Worm (Caenorhabditis elegans) whole organism, L3 larva: ENCODE data around the gene str-196.

Experiments used
- R02D3.7 ChIP-seq: fragments of 150-350 bp; optimal IDR thresholded peaks from 2 replicates; lab custom pipeline; 2014; ENCODE audit warnings: missing biosample characterization, missing genetic modification characterization
- ama-1 ChIP-seq: fragments of 150-350 bp; optimal IDR thresholded peaks from 2 replicates; lab custom pipeline; 2018
- ceh-28 ChIP-seq: fragments of 150-350 bp; optimal IDR thresholded peaks from 2 replicates; lab custom pipeline; 2014; ENCODE audit warnings: missing biosample characterization, missing genetic modification reagents, missing genetic modification characterization
- ceh-82 ChIP-seq: fragments of 150-350 bp; optimal IDR thresholded peaks from 2 replicates; lab custom pipeline; 2014; ENCODE audit warnings: missing biosample characterization, missing genetic modification characterization
- ceh-9 ChIP-seq: sonication (generic microtip); optimal IDR thresholded peaks from 2 replicates; lab custom pipeline; 2018; ENCODE audit warnings: missing biosample characterization, missing genetic modification characterization
- egl-27 ChIP-seq: sonication (generic microtip); optimal IDR thresholded peaks from 4 replicates; lab custom pipeline; 2017; ENCODE audit warnings: missing biosample characterization, missing genetic modification reagents, missing genetic modification characterization
- egl-5 ChIP-seq: fragments of 150-350 bp; optimal IDR thresholded peaks from 2 replicates; lab custom pipeline; 2017; ENCODE audit warnings: missing biosample characterization, missing genetic modification reagents, missing genetic modification characterization, inconsistent platforms
- elt-2 ChIP-seq: sonication (generic microtip); optimal IDR thresholded peaks from 2 replicates; lab custom pipeline; 2016; ENCODE audit warnings: missing genetic modification reagents, mild to moderate bottlenecking, missing genetic modification characterization, missing compliant biosample characterization
- elt-3 ChIP-seq, 3 experiments: fragments of 150-350 bp in 1 of 3; sonication (generic microtip) in 2 of 3; optimal IDR thresholded peaks; 2 replicates in 2 of 3; 4 replicates in 1 of 3; lab custom pipeline; 2014 to 2017; ENCODE audit warnings: missing biosample characterization in 3 of 3, missing genetic modification characterization in 3 of 3
- eor-1 ChIP-seq, 2 experiments: fragments of 150-350 bp; optimal IDR thresholded peaks; 2 replicates each; lab custom pipeline; 2014 to 2018; ENCODE audit warnings: missing biosample characterization in 2 of 2, missing genetic modification characterization in 2 of 2
- fkh-10 ChIP-seq: sonication (generic microtip); optimal IDR thresholded peaks from 2 replicates; lab custom pipeline; 2017; ENCODE audit warnings: missing biosample characterization, missing genetic modification reagents, missing genetic modification characterization
- fkh-2 ChIP-seq: fragments of 150-350 bp; optimal IDR thresholded peaks from 2 replicates; lab custom pipeline; 2014; ENCODE audit warnings: missing biosample characterization, missing genetic modification reagents, missing genetic modification characterization
- hmg-11 ChIP-seq: sonication (generic microtip); optimal IDR thresholded peaks from 2 replicates; lab custom pipeline; 2016; ENCODE audit warnings: missing genetic modification characterization, missing compliant biosample characterization
- jun-1 ChIP-seq: fragments of 150-350 bp; optimal IDR thresholded peaks from 2 replicates; lab custom pipeline; 2014; ENCODE audit warnings: missing biosample characterization, missing genetic modification reagents, missing genetic modification characterization
- lin-39 ChIP-seq: fragments of 150-350 bp; optimal IDR thresholded peaks from 2 replicates; lab custom pipeline; 2018; ENCODE audit warnings: missing biosample characterization, missing genetic modification reagents, missing genetic modification characterization
- mdl-1 ChIP-seq: fragments of 150-350 bp; optimal IDR thresholded peaks from 2 replicates; lab custom pipeline; 2014; ENCODE audit warnings: missing biosample characterization, missing genetic modification characterization
- nfya-1 ChIP-seq: sonication (generic microtip); optimal IDR thresholded peaks from 2 replicates; lab custom pipeline; 2017; ENCODE audit warnings: missing genetic modification characterization, mild to moderate bottlenecking, missing compliant biosample characterization, antibody characterized with exemption, moderate library complexity; ENCODE audit not compliant: insufficient read depth
- nhr-11 ChIP-seq: fragments of 150-350 bp; optimal IDR thresholded peaks from 2 replicates; lab custom pipeline; 2014; ENCODE audit warnings: missing biosample characterization, missing genetic modification characterization
- nhr-12 ChIP-seq: fragments of 150-350 bp; optimal IDR thresholded peaks from 2 replicates; lab custom pipeline; 2014; ENCODE audit warnings: missing biosample characterization, missing genetic modification characterization
- nhr-23 ChIP-seq: fragments of 150-350 bp; optimal IDR thresholded peaks from 2 replicates; lab custom pipeline; 2014; ENCODE audit warnings: missing biosample characterization, missing genetic modification reagents, missing genetic modification characterization
- nhr-237 ChIP-seq: fragments of 150-350 bp; optimal IDR thresholded peaks from 2 replicates; lab custom pipeline; 2014; ENCODE audit warnings: missing biosample characterization, missing genetic modification characterization
- nhr-28 ChIP-seq: fragments of 150-350 bp; optimal IDR thresholded peaks from 2 replicates; lab custom pipeline; 2014; ENCODE audit warnings: missing biosample characterization, missing genetic modification characterization
- nhr-43 ChIP-seq: sonication (generic microtip); optimal IDR thresholded peaks from 2 replicates; lab custom pipeline; 2016; ENCODE audit warnings: mild to moderate bottlenecking, missing genetic modification characterization, missing compliant biosample characterization; ENCODE audit not compliant: poor library complexity, severe bottlenecking
- nhr-67 ChIP-seq: fragments of 150-350 bp; optimal IDR thresholded peaks from 2 replicates; lab custom pipeline; 2014; ENCODE audit warnings: missing biosample characterization, missing genetic modification characterization
- nhr-77 ChIP-seq: fragments of 150-350 bp; optimal IDR thresholded peaks from 2 replicates; lab custom pipeline; 2014; ENCODE audit warnings: missing biosample characterization, missing genetic modification characterization
- pha-4 ChIP-seq: fragments of 150-350 bp; optimal IDR thresholded peaks from 2 replicates; lab custom pipeline; 2014; ENCODE audit warnings: missing biosample characterization, missing genetic modification reagents, missing genetic modification characterization
- pqm-1 ChIP-seq: fragments of 150-350 bp; optimal IDR thresholded peaks from 2 replicates; lab custom pipeline; 2017; ENCODE audit warnings: missing biosample characterization, missing genetic modification characterization, inconsistent platforms
- sea-2 ChIP-seq: fragments of 150-350 bp; sonication (generic microtip); optimal IDR thresholded peaks from 4 replicates; lab custom pipeline; 2014; ENCODE audit warnings: missing biosample characterization, missing genetic modification reagents, missing genetic modification characterization
- skn-1 ChIP-seq: fragments of 150-350 bp; optimal IDR thresholded peaks from 2 replicates; lab custom pipeline; 2014; ENCODE audit warnings: missing biosample characterization, missing genetic modification characterization
- snpc-4 ChIP-seq: fragments of 150-350 bp; optimal IDR thresholded peaks from 2 replicates; lab custom pipeline; 2014; ENCODE audit warnings: missing biosample characterization, missing genetic modification characterization
- unc-62 ChIP-seq: fragments of 150-350 bp; sonication (generic microtip); optimal IDR thresholded peaks from 4 replicates; lab custom pipeline; 2014; ENCODE audit warnings: missing biosample characterization, missing genetic modification reagents, missing genetic modification characterization
- zag-1 ChIP-seq: fragments of 150-350 bp; optimal IDR thresholded peaks from 2 replicates; lab custom pipeline; 2014; ENCODE audit warnings: missing biosample characterization, missing genetic modification characterization
- ztf-11 ChIP-seq: fragments of 150-350 bp; optimal IDR thresholded peaks from 2 replicates; lab custom pipeline; 2014; ENCODE audit warnings: missing biosample characterization, missing genetic modification characterization
- ztf-4 ChIP-seq: fragments of 150-350 bp; optimal IDR thresholded peaks from 2 replicates; lab custom pipeline; 2014; ENCODE audit warnings: missing biosample characterization, missing genetic modification characterization

str-196 gene

ce11 chrV:477664-478212 lies 13.8 kb upstream of the str-196 start, which contains the start of gene nhr-55:
Gene nhr-55, plus strand, starts transcription at chrV:478162.
- TF ChIP-seq zag-1 (tag; lab: Kevin White, UChicago), result no peak
- TF ChIP-seq egl-5 (tag; lab: Kevin White, UChicago), result no peak
- TF ChIP-seq nhr-23 (tag; lab: Kevin White, UChicago), result no peak
- no peak for TF ChIP-seq ceh-82 (tag; lab: Kevin White, UChicago)
- no peak for TF ChIP-seq mdl-1 (tag; lab: Kevin White, UChicago)
- peak; percentile 82 for TF ChIP-seq elt-2
- TF ChIP-seq R02D3.7 (tag; lab: Kevin White, UChicago), result no peak
- TF ChIP-seq nfya-1 (tag; lab: Kevin White, UChicago), result no peak
- TF ChIP-seq jun-1, result peak; percentile 56
- no peak for TF ChIP-seq fkh-2 (tag; lab: Kevin White, UChicago)
- TF ChIP-seq pha-4 (tag; lab: Kevin White, UChicago), result peak; percentile 70
- TF ChIP-seq pqm-1, result peak; percentile 90
- TF ChIP-seq, all 47 proteins: peak for 4

DNA sequence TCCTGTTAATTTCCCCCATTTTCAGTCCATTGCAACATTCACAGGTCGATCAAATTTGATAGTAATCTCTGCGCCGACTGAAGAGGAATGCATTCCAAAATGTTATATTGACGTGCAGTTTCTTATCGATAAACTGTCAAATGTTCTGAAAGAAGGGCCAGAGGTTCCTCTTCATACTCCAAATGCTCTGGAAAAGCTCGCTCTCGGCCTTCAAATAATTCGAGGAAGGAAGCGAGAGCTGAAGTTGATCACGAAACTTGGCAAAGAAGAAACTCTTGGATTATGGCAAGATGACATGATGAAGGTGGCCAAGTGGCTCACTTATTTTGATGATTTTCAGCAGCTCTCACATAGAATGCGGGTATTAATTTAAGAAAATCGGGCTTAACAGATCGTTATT lies 12.5 kb upstream of the str-196 start:
- no peak for TF ChIP-seq lin-39 (tag; lab: Kevin White, UChicago)
- TF ChIP-seq nhr-23 (tag; lab: Kevin White, UChicago), result no peak
- TF ChIP-seq pha-4 (tag; lab: Kevin White, UChicago), result no peak
- TF ChIP-seq nhr-11 (tag; lab: Kevin White, UChicago), result no peak
- no peak for TF ChIP-seq ztf-11
- TF ChIP-seq mdl-1 (tag; lab: Kevin White, UChicago), result no peak
- TF ChIP-seq ama-1 (lab: Kevin White, UChicago), result no peak
- TF ChIP-seq nhr-28 (tag; lab: Kevin White, UChicago), result no peak
- TF ChIP-seq ceh-9 (tag; lab: Kevin White, UChicago), result no peak
- TF ChIP-seq, all 47 proteins: peak for 0

- TF ChIP-seq ztf-4 (tag; lab: Kevin White, UChicago) (no peak), nhr-237 (tag; lab: Kevin White, UChicago) (no peak), nhr-43 (no peak), jun-1 (no peak), elt-3 (tag; optimal IDR thresholded peaks at IDR 0.05; lab: Kevin White, UChicago) (no peak), pqm-1 (peak; percentile 0), egl-27 (tag; lab: Kevin White, UChicago) (no peak), ceh-9 (tag; lab: Kevin White, UChicago) (no peak), snpc-4 (tag; lab: Kevin White, UChicago) (no peak), nfya-1 (tag; lab: Kevin White, UChicago) (peak; percentile 74), skn-1 (tag; lab: Kevin White, UChicago) (no peak), nhr-77 (tag; lab: Kevin White, UChicago) (no peak), fkh-2 (tag; lab: Kevin White, UChicago) (no peak), ceh-28 (tag; lab: Kevin White, UChicago) (no peak), nhr-23 (tag; lab: Kevin White, UChicago) (no peak), ama-1 (lab: Kevin White, UChicago) (no peak), egl-5 (tag; lab: Kevin White, UChicago) (no peak)
These were observed 8.7 kb upstream of the str-196 start for ce11 chrV:482860-483259.

ce11 chrV:483289-483795 lies 8.2 kb upstream of the str-196 start, which contains the start of gene nhr-130:
Gene nhr-130, minus strand, starts transcription at chrV:483339.
- TF ChIP-seq R02D3.7 (tag; lab: Kevin White, UChicago), result no peak
- peak; percentile 77 for TF ChIP-seq pqm-1
- no peak for TF ChIP-seq fkh-2 (tag; lab: Kevin White, UChicago)
- TF ChIP-seq nhr-43, result no peak
- TF ChIP-seq hmg-11 (tag; lab: Kevin White, UChicago), result no peak
- no peak for TF ChIP-seq sea-2
- TF ChIP-seq elt-2, result peak; percentile 90
- peak; percentile 20 for TF ChIP-seq pha-4 (tag; lab: Kevin White, UChicago)

ce11 chrV:484285-484890 lies 7.1 kb upstream of the str-196 start, which contains the start of gene nhr-212:
Gene nhr-212, plus strand, starts transcription at chrV:484857.
- peak; percentile 50 for TF ChIP-seq pqm-1
- TF ChIP-seq eor-1 (tag; optimal IDR thresholded peaks at IDR 0.05; lab: Kevin White, UChicago), result no peak
- no peak for TF ChIP-seq sea-2
- TF ChIP-seq hmg-11 (tag; lab: Kevin White, UChicago), result no peak
- TF ChIP-seq nhr-28 (tag; lab: Kevin White, UChicago), result no peak
- TF ChIP-seq nhr-67, result no peak
- TF ChIP-seq fkh-10 (GFP tag; lab: Kevin White, UChicago), result no peak
- TF ChIP-seq lin-39 (tag; lab: Kevin White, UChicago), result no peak
- no peak for TF ChIP-seq unc-62
- TF ChIP-seq ceh-28 (tag; lab: Kevin White, UChicago), result peak; percentile 57
- peak; percentile 27 for TF ChIP-seq nhr-23 (tag; lab: Kevin White, UChicago)
- TF ChIP-seq elt-2, result peak; percentile 40
- no peak for TF ChIP-seq nfya-1 (tag; lab: Kevin White, UChicago)
- TF ChIP-seq nhr-12, result no peak
- TF ChIP-seq nhr-11 (tag; lab: Kevin White, UChicago), result no peak
- TF ChIP-seq pha-4 (tag; lab: Kevin White, UChicago), result peak; percentile 83
- TF ChIP-seq ceh-9 (tag; lab: Kevin White, UChicago), result no peak
